Fruit fly (Drosophila melanogaster) whole organism, embryonic: ENCODE results near the gene CG32075.

Source experiments
- Atf-2 ChIP-seq: fragments of 200-800 bp; sonication (Bioruptor generic); optimal IDR thresholded peaks from 2 replicates; lab custom pipeline; 2016; ENCODE audit warnings: missing biosample characterization, missing genetic modification characterization
- CG11085 ChIP-seq: fragments of 200-800 bp; sonication (Bioruptor generic); IDR thresholded peaks from 2 replicates; pipeline ENCODE4 v1.3.6; 2022; ENCODE audit warnings: missing biosample characterization, missing genetic modification characterization
- CG12942 ChIP-seq: fragments of 200-800 bp; sonication (Bioruptor generic); optimal IDR thresholded peaks from 3 replicates; lab custom pipeline; 2016; ENCODE audit warnings: missing biosample characterization, missing genetic modification characterization
- CG15269 ChIP-seq: fragments of 200-800 bp; sonication (Bioruptor generic); optimal IDR thresholded peaks from 2 replicates; lab custom pipeline; 2018; ENCODE audit warnings: missing biosample characterization, mild to moderate bottlenecking, missing genetic modification characterization, moderate library complexity
- CG1602 ChIP-seq: fragments of 200-800 bp; sonication (Bioruptor generic); optimal IDR thresholded peaks from 3 replicates; lab custom pipeline; 2016; ENCODE audit warnings: missing biosample characterization, missing genetic modification characterization
- CG18011 ChIP-seq: fragments of 200-800 bp; sonication (Bioruptor generic); optimal IDR thresholded peaks from 2 replicates; lab custom pipeline; 2017; ENCODE audit warnings: missing biosample characterization, missing genetic modification characterization, mild to moderate bottlenecking, moderate library complexity, missing genotype
- CG3726 ChIP-seq: fragments of 200-800 bp; sonication (Bioruptor generic); IDR thresholded peaks from 3 replicates; pipeline ENCODE4, ENCODE4 v1.3.6; 2022; ENCODE audit warnings: missing biosample characterization, missing genetic modification characterization
- CG4404 ChIP-seq: fragments of 200-800 bp; sonication (Bioruptor generic); IDR thresholded peaks from 2 replicates; pipeline ENCODE4 v1.3.6; 2022; ENCODE audit warnings: missing biosample characterization, missing genetic modification characterization
- CG4424 ChIP-seq: fragments of 200-800 bp; sonication (Bioruptor generic); optimal IDR thresholded peaks from 3 replicates; lab custom pipeline; 2016; ENCODE audit warnings: missing biosample characterization, missing genetic modification characterization
- CG4730 ChIP-seq: fragments of 200-800 bp; sonication (Bioruptor generic); IDR thresholded peaks from 2 replicates; pipeline ENCODE4 v1.3.6; 2022; ENCODE audit warnings: missing biosample characterization, missing genetic modification characterization
- CG5180 ChIP-seq: fragments of 200-800 bp; sonication (Bioruptor generic); optimal IDR thresholded peaks from 3 replicates; lab custom pipeline; 2017; ENCODE audit warnings: missing biosample characterization, missing genetic modification characterization, mild to moderate bottlenecking, moderate library complexity, missing genetic modification reagents
- CG6689 ChIP-seq: fragments of 200-800 bp; sonication (Bioruptor generic); IDR thresholded peaks from 2 replicates; pipeline ENCODE4 v1.3.6; 2022; ENCODE audit warnings: missing biosample characterization, missing genetic modification characterization
- CG7556 ChIP-seq: fragments of 200-800 bp; sonication (Bioruptor generic); optimal IDR thresholded peaks from 2 replicates; lab custom pipeline; 2017; ENCODE audit warnings: missing biosample characterization, mild to moderate bottlenecking, missing genetic modification characterization
- CG9609 ChIP-seq: fragments of 200-800 bp; sonication (Bioruptor generic); optimal IDR thresholded peaks from 3 replicates; lab custom pipeline; 2016; ENCODE audit warnings: missing biosample characterization, missing genetic modification characterization
- Camta ChIP-seq: fragments of 200-800 bp; sonication (Bioruptor generic); optimal IDR thresholded peaks from 2 replicates; lab custom pipeline; 2016; ENCODE audit warnings: missing biosample characterization, missing genetic modification characterization
- D19B ChIP-seq: fragments of 200-800 bp; sonication (Bioruptor generic); optimal IDR thresholded peaks from 2 replicates; lab custom pipeline; 2017; ENCODE audit warnings: missing biosample characterization, mild to moderate bottlenecking, missing genetic modification characterization
- Dbx ChIP-seq: fragments of 200-800 bp; sonication (Bioruptor generic); IDR thresholded peaks from 3 replicates; pipeline ENCODE4 v1.3.6; 2022; ENCODE audit warnings: missing biosample characterization, missing genetic modification characterization
- Dip3 ChIP-seq: fragments of 200-800 bp; sonication (Bioruptor generic); optimal IDR thresholded peaks from 3 replicates; lab custom pipeline; 2016; ENCODE audit warnings: missing biosample characterization, missing genetic modification characterization
- HHEX ChIP-seq: fragments of 200-800 bp; sonication (Bioruptor generic); optimal IDR thresholded peaks from 3 replicates; lab custom pipeline; 2017; ENCODE audit warnings: missing biosample characterization, mild to moderate bottlenecking, missing genetic modification characterization, missing genetic modification reagents
- HLHmδ ChIP-seq: fragments of 200-800 bp; sonication (Bioruptor generic); optimal IDR thresholded peaks from 2 replicates; lab custom pipeline; 2018; ENCODE audit warnings: missing biosample characterization, mild to moderate bottlenecking, missing genetic modification characterization, moderate library complexity
- Hey ChIP-seq: fragments of 200-800 bp; sonication (Bioruptor generic); optimal IDR thresholded peaks from 3 replicates; lab custom pipeline; 2018; ENCODE audit warnings: missing biosample characterization, mild to moderate bottlenecking, missing genetic modification characterization
- MBD-R2 ChIP-seq: fragments of 200-800 bp; sonication (Bioruptor generic); IDR thresholded peaks from 2 replicates; pipeline ENCODE4 v1.3.6; 2022; ENCODE audit warnings: missing biosample characterization, missing genetic modification characterization
- MTF-1 ChIP-seq: fragments of 200-800 bp; sonication (Bioruptor generic); optimal IDR thresholded peaks from 2 replicates; lab custom pipeline; 2018; ENCODE audit warnings: missing biosample characterization, mild to moderate bottlenecking, missing genetic modification characterization, borderline replicate concordance
- Mes4 ChIP-seq: fragments of 200-800 bp; sonication (Bioruptor generic); optimal IDR thresholded peaks from 2 replicates; lab custom pipeline; 2016; ENCODE audit warnings: missing biosample characterization, missing genetic modification characterization
- PHDP ChIP-seq: fragments of 200-800 bp; sonication (Bioruptor generic); optimal IDR thresholded peaks from 3 replicates; lab custom pipeline; 2018; ENCODE audit warnings: missing biosample characterization, mild to moderate bottlenecking, missing genetic modification characterization, moderate library complexity
- Rfx ChIP-seq: fragments of 200-800 bp; sonication (Bioruptor generic); IDR thresholded peaks from 2 replicates; pipeline ENCODE4 v1.3.6; 2022; ENCODE audit warnings: missing biosample characterization, missing genetic modification characterization
- Rx ChIP-seq: fragments of 200-800 bp; sonication (Bioruptor generic); IDR thresholded peaks from 2 replicates; pipeline ENCODE4 v1.3.6; 2022; ENCODE audit warnings: missing biosample characterization, missing genetic modification characterization
- Sry-δ ChIP-seq: fragments of 200-800 bp; sonication (Bioruptor generic); optimal IDR thresholded peaks from 2 replicates; lab custom pipeline; 2016; ENCODE audit warnings: missing biosample characterization, missing genetic modification characterization
- Ssrp ChIP-seq: fragments of 200-800 bp; sonication (Bioruptor generic); optimal IDR thresholded peaks from 2 replicates; lab custom pipeline; 2018; ENCODE audit warnings: missing biosample characterization, mild to moderate bottlenecking, missing genetic modification characterization, moderate library complexity
- ac ChIP-seq: fragments of 200-800 bp; sonication (Bioruptor generic); optimal IDR thresholded peaks from 3 replicates; lab custom pipeline; 2017; ENCODE audit warnings: missing biosample characterization, mild to moderate bottlenecking, missing genetic modification characterization
- ap ChIP-seq: fragments of 200-800 bp; sonication (Bioruptor generic); IDR thresholded peaks from 2 replicates; pipeline ENCODE4 v1.3.6; 2022; ENCODE audit warnings: missing biosample characterization, missing genetic modification characterization
- ara ChIP-seq: fragments of 200-800 bp; sonication (Bioruptor generic); IDR thresholded peaks from 2 replicates; pipeline ENCODE4 v1.3.6; 2022; ENCODE audit warnings: missing biosample characterization, missing genetic modification characterization
- az2 ChIP-seq: fragments of 200-800 bp; sonication (Bioruptor generic); optimal IDR thresholded peaks from 3 replicates; lab custom pipeline; 2016; ENCODE audit warnings: missing biosample characterization, missing genetic modification characterization
- bbx ChIP-seq: fragments of 200-800 bp; sonication (Bioruptor generic); IDR thresholded peaks from 2 replicates; pipeline ENCODE4 v1.3.6; 2022; ENCODE audit warnings: missing biosample characterization, missing genetic modification characterization; ENCODE audit not compliant: partially characterized antibody
- bcd ChIP-seq: fragments of 200-800 bp; sonication (Bioruptor generic); optimal IDR thresholded peaks from 2 replicates; lab custom pipeline; 2017; ENCODE audit warnings: missing biosample characterization, mild to moderate bottlenecking, missing genetic modification characterization
- chinmo ChIP-seq: fragments of 200-800 bp; sonication (Bioruptor generic); IDR thresholded peaks from 4 replicates; pipeline ENCODE4 v1.3.6; 2022; ENCODE audit warnings: missing biosample characterization, missing genetic modification characterization; ENCODE audit not compliant: partially characterized antibody
- crol ChIP-seq: fragments of 200-800 bp; sonication (Bioruptor generic); IDR thresholded peaks from 2 replicates; pipeline ENCODE4 v1.3.6; 2022; ENCODE audit warnings: missing biosample characterization, missing genetic modification characterization
- cwo ChIP-seq: fragments of 200-800 bp; sonication (Bioruptor generic); optimal IDR thresholded peaks from 3 replicates; lab custom pipeline; 2017; ENCODE audit warnings: missing biosample characterization, missing genetic modification characterization, mild to moderate bottlenecking, moderate library complexity, missing genetic modification reagents
- eve ChIP-seq, 2 experiments: fragments of >200 bp; optimal IDR thresholded peaks; 2 replicates each; lab custom pipeline; 2017; ENCODE audit warnings: missing biosample characterization in 2 of 2, missing genetic modification characterization in 2 of 2
- fd102C ChIP-seq: fragments of 200-800 bp; sonication (Bioruptor generic); optimal IDR thresholded peaks from 2 replicates; lab custom pipeline; 2018; ENCODE audit warnings: missing biosample characterization, mild to moderate bottlenecking, missing genetic modification characterization, moderate library complexity
- gem ChIP-seq: fragments of 200-800 bp; sonication (Bioruptor generic); optimal IDR thresholded peaks from 2 replicates; lab custom pipeline; 2019; ENCODE audit warnings: missing biosample characterization, mild to moderate bottlenecking, missing genetic modification characterization, moderate library complexity
- gt ChIP-seq: fragments of 200-800 bp; sonication (Bioruptor generic); IDR thresholded peaks from 2 replicates; pipeline ENCODE4 v1.3.6; 2022; ENCODE audit warnings: missing biosample characterization, missing genetic modification characterization
- kay ChIP-seq: fragments of 200-800 bp; sonication (Bioruptor generic); optimal IDR thresholded peaks from 2 replicates; lab custom pipeline; 2016; ENCODE audit warnings: missing biosample characterization, missing genetic modification characterization
- ken ChIP-seq: fragments of 200-800 bp; sonication (Bioruptor generic); IDR thresholded peaks from 3 replicates; pipeline ENCODE4 v1.3.6; 2022; ENCODE audit warnings: missing biosample characterization, missing genetic modification characterization
- lbe ChIP-seq: fragments of 200-800 bp; sonication (Bioruptor generic); optimal IDR thresholded peaks from 2 replicates; lab custom pipeline; 2016; ENCODE audit warnings: missing biosample characterization, mild to moderate bottlenecking, missing genetic modification characterization
- lola ChIP-seq, 3 experiments: fragments of >200 bp in 2 of 3; fragments of 200-800 bp in 1 of 3; sonication (Bioruptor generic) in 1 of 3; optimal IDR thresholded peaks; 2 replicates each; lab custom pipeline; 2017 to 2019; ENCODE audit warnings: missing biosample characterization in 3 of 3, missing genetic modification characterization in 3 of 3, mild to moderate bottlenecking in 1 of 3, moderate library complexity in 1 of 3
- maf-S ChIP-seq: fragments of 200-800 bp; sonication (Bioruptor generic); optimal IDR thresholded peaks from 2 replicates; lab custom pipeline; 2016; ENCODE audit warnings: missing biosample characterization, missing genetic modification characterization
- odd ChIP-seq: fragments of 200-800 bp; sonication (Bioruptor generic); optimal IDR thresholded peaks from 2 replicates; lab custom pipeline; 2017; ENCODE audit warnings: missing biosample characterization, mild to moderate bottlenecking, missing genetic modification characterization
- sug ChIP-seq: fragments of 200-800 bp; optimal IDR thresholded peaks from 2 replicates; lab custom pipeline; 2019; ENCODE audit warnings: missing biosample characterization, mild to moderate bottlenecking, missing genetic modification characterization, moderate library complexity
- trh ChIP-seq: fragments of 200-800 bp; sonication (Bioruptor generic); optimal IDR thresholded peaks from 2 replicates; lab custom pipeline; 2016; ENCODE audit warnings: missing biosample characterization, missing genetic modification characterization
- zfh1 ChIP-seq: fragments of 200-800 bp; sonication (Bioruptor generic); IDR thresholded peaks from 3 replicates; pipeline ENCODE4 v1.3.6; 2022; ENCODE audit warnings: missing biosample characterization, missing genetic modification characterization

CG32075 gene

DNA sequence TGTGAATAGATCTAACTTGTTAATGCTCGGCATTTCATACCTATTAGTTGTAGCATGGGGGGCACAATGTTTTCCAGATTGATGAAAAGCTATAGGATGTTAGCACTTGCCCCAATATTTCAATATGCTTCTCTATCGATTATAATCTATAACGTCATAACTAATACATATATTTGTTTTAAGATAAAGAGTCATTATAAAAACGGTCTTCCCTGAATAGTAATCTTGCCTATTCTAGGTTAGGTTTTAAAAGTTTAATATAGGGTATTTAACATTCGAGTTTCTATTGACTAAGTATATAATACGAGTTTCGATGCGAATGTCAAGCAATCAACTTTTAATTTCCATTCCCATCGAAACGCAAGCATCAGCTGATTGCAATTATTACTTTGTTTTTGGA is 3.5 kb downstream of the CG32075 start, which contains the start of the genes CG6321 and Blos2:
CG6321 (minus strand) TSS at position 25 of the 400 bp plus-strand sequence.
Blos2 (plus strand) TSS at position 372 of the 400 bp plus-strand sequence.
- peak; percentile 81 for TF ChIP-seq MBD-R2 (GFP tag; lab: Robert Waterston, UW)
- no peak for TF ChIP-seq CG12942 (GFP tag; lab: Kevin White, UChicago)
- TF ChIP-seq CG1602 (GFP tag; lab: Kevin White, UChicago) = peak; percentile 51
- TF ChIP-seq cwo (GFP tag; lab: Kevin White, UChicago) = peak; percentile 65
- peak; percentile 89 for TF ChIP-seq PHDP
- TF ChIP-seq fd102C (GFP tag; lab: Kevin White, UChicago) = no peak
- peak; percentile 38; the same call in 1 of the 2 replicates for TF ChIP-seq CG4730 (GFP tag; lab: Robert Waterston, UW)
- peak; percentile 32 for TF ChIP-seq CG9609 (GFP tag; lab: Kevin White, UChicago)
- 0 out of 2 replicates have a peak, but pooled peaks have one; percentile 34 for TF ChIP-seq ara (GFP tag; lab: Robert Waterston, UW)
- peak; percentile 46 for TF ChIP-seq Dip3 (GFP tag; lab: Kevin White, UChicago)
- peak; percentile 72 for TF ChIP-seq HHEX (GFP tag; lab: Kevin White, UChicago)
- TF ChIP-seq Hey (tag; lab: Kevin White, UChicago) = no peak
- peak; percentile 88 for TF ChIP-seq CG15269 (tag; lab: Kevin White, UChicago)
- peak; percentile 79 for TF ChIP-seq CG7556
- TF ChIP-seq Camta (GFP tag; lab: Kevin White, UChicago) = peak; percentile 19
- TF ChIP-seq CG11085 (GFP tag; lab: Robert Waterston, UW) = no peak
- no peak for TF ChIP-seq ac
- peak; percentile 68 for TF ChIP-seq bcd (GFP tag; lab: Kevin White, UChicago)
- peak in 1 of 2 experiments; percentile 83 for TF ChIP-seq eve (GFP tag; optimal IDR thresholded peaks at IDR 0.05; lab: Kevin White, UChicago)
- peak; percentile 23; the same call in 1 of the 2 replicates for TF ChIP-seq ap
- TF ChIP-seq CG4424 = peak; percentile 73
- peak; percentile 47 for TF ChIP-seq kay (GFP tag; lab: Kevin White, UChicago)
- TF ChIP-seq Atf-2 (GFP tag; lab: Kevin White, UChicago) = peak; percentile 11
- peak; percentile 79 for TF ChIP-seq Rfx (GFP tag; lab: Robert Waterston, UW)
- peak; percentile 17 for TF ChIP-seq CG18011 (GFP tag; lab: Kevin White, UChicago)
- peak; percentile 90 for TF ChIP-seq gem
- peak; percentile 54 for TF ChIP-seq zfh1 (GFP tag; lab: Robert Waterston, UW)
- peak; percentile 58 for TF ChIP-seq lbe (GFP tag; lab: Kevin White, UChicago)
- TF ChIP-seq CG3726 (GFP tag; lab: Robert Waterston, UW) = no peak
- TF ChIP-seq chinmo (GFP tag; lab: Robert Waterston, UW) = no peak
- peak in 1 of 3 experiments; percentile 72 for TF ChIP-seq lola (GFP tag; optimal IDR thresholded peaks at IDR 0.05; lab: Kevin White, UChicago)
- TF ChIP-seq maf-S (GFP tag; lab: Kevin White, UChicago) = no peak
- TF ChIP-seq az2 = peak; percentile 66
- TF ChIP-seq sug = peak; percentile 79
- TF ChIP-seq Sry-δ (GFP tag; lab: Kevin White, UChicago) = peak; percentile 2
- peak; percentile 63; the same call in 2 of the 3 replicates for TF ChIP-seq Dbx (GFP tag; lab: Robert Waterston, UW)
- TF ChIP-seq trh (GFP tag; lab: Kevin White, UChicago) = no peak
- TF ChIP-seq ken (GFP tag; lab: Robert Waterston, UW) = peak; percentile 35; the same call in 1 of the 3 replicates
- TF ChIP-seq CG5180 (GFP tag; lab: Kevin White, UChicago) = peak; percentile 40
- TF ChIP-seq D19B (GFP tag; lab: Kevin White, UChicago) = peak; percentile 98
- peak; percentile 67 for TF ChIP-seq Ssrp (tag; lab: Kevin White, UChicago)
- peak; percentile 72 for TF ChIP-seq CG6689 (GFP tag; lab: Robert Waterston, UW)
- TF ChIP-seq crol (GFP tag; lab: Robert Waterston, UW) = no peak
- TF ChIP-seq gt (GFP tag; lab: Robert Waterston, UW) = no peak
- peak; percentile 20 for TF ChIP-seq Mes4 (GFP tag; lab: Kevin White, UChicago)
- TF ChIP-seq odd (GFP tag; lab: Kevin White, UChicago) = peak; percentile 69
- 0 out of 2 replicates have a peak, but pooled peaks have one; percentile 14 for TF ChIP-seq CG4404 (GFP tag; lab: Robert Waterston, UW)
- TF ChIP-seq HLHmδ = no peak
- TF ChIP-seq MTF-1 = peak; percentile 6
- peak; percentile 17; the same call in 1 of the 2 replicates for TF ChIP-seq Rx
- TF ChIP-seq bbx (GFP tag; lab: Robert Waterston, UW) = no peak
